Worm (Caenorhabditis elegans) whole organism, mixed stage, embryonic: ENCODE results near the gene C10A4.10.
"Not testable (repeated sequence)": the region's sequence is repeated elsewhere in the genome, so short reads cannot be mapped to it uniquely, and the experiment has no call there.

Experiments
- bed-3 ChIP-seq: fragments of 200-800 bp; sonication (Bioruptor generic); optimal IDR thresholded peaks from 3 replicates; lab custom pipeline; 2018; ENCODE audit warnings: mild to moderate bottlenecking, missing genetic modification characterization, moderate library complexity, missing compliant biosample characterization
- blmp-1 ChIP-seq: fragments of 150-350 bp; optimal IDR thresholded peaks from 2 replicates; lab custom pipeline; 2014; ENCODE audit warnings: missing biosample characterization, missing genetic modification characterization
- ceh-39 ChIP-seq: fragments of 150-350 bp; optimal IDR thresholded peaks from 2 replicates; lab custom pipeline; 2014; ENCODE audit warnings: missing biosample characterization, missing genetic modification characterization
- ceh-43 ChIP-seq: fragments of 200-800 bp; sonication (Bioruptor generic); optimal IDR thresholded peaks from 2 replicates; lab custom pipeline; 2018; ENCODE audit warnings: mild to moderate bottlenecking, missing genetic modification characterization, moderate library complexity, missing compliant biosample characterization
- ceh-83 ChIP-seq: fragments of 200-800 bp; sonication (Bioruptor generic); optimal IDR thresholded peaks from 2 replicates; lab custom pipeline; 2018; ENCODE audit warnings: mild to moderate bottlenecking, missing genetic modification characterization, missing compliant biosample characterization
- ces-1 ChIP-seq: fragments of 150-350 bp; optimal IDR thresholded peaks from 2 replicates; lab custom pipeline; 2014; ENCODE audit warnings: missing biosample characterization, missing genetic modification reagents, missing genetic modification characterization
- cnd-1 ChIP-seq: fragments of 200-800 bp; sonication (Bioruptor generic); optimal IDR thresholded peaks from 2 replicates; lab custom pipeline; 2018; ENCODE audit warnings: mild to moderate bottlenecking, missing genetic modification characterization, missing compliant biosample characterization
- drap-1 ChIP-seq: fragments of 200-800 bp; sonication (Bioruptor generic); optimal IDR thresholded peaks from 3 replicates; lab custom pipeline; 2018; ENCODE audit warnings: mild to moderate bottlenecking, missing genetic modification characterization, missing compliant biosample characterization
- elt-1 ChIP-seq: sonication (generic microtip); optimal IDR thresholded peaks from 2 replicates; lab custom pipeline; 2017; ENCODE audit warnings: missing genetic modification characterization, mild to moderate bottlenecking, missing compliant biosample characterization, antibody characterized with exemption, moderate library complexity, borderline replicate concordance; ENCODE audit not compliant: insufficient read depth
- elt-3 ChIP-seq: fragments of 150-350 bp; optimal IDR thresholded peaks from 2 replicates; lab custom pipeline; 2014; ENCODE audit warnings: missing biosample characterization, missing genetic modification characterization
- flh-1 ChIP-seq: fragments of 200-800 bp; sonication (Bioruptor generic); optimal IDR thresholded peaks from 2 replicates; lab custom pipeline; 2018; ENCODE audit warnings: mild to moderate bottlenecking, missing genetic modification characterization, moderate library complexity, missing compliant biosample characterization
- ham-2 ChIP-seq: fragments of 200-800 bp; sonication (Bioruptor generic); optimal IDR thresholded peaks from 2 replicates; lab custom pipeline; 2018; ENCODE audit warnings: mild to moderate bottlenecking, missing genetic modification characterization, missing compliant biosample characterization
- hlh-1 ChIP-seq: fragments of 150-350 bp; optimal IDR thresholded peaks from 2 replicates; lab custom pipeline; 2014; ENCODE audit warnings: missing biosample characterization, missing genetic modification reagents, missing genetic modification characterization
- lin-13 ChIP-seq: fragments of 150-350 bp; optimal IDR thresholded peaks from 2 replicates; lab custom pipeline; 2014; ENCODE audit warnings: missing biosample characterization, missing genetic modification characterization
- lin-32 ChIP-seq: fragments of 200-800 bp; sonication (Bioruptor generic); optimal IDR thresholded peaks from 2 replicates; lab custom pipeline; 2018; ENCODE audit warnings: mild to moderate bottlenecking, missing genetic modification characterization, missing compliant biosample characterization
- lsy-2 ChIP-seq: fragments of 150-350 bp; optimal IDR thresholded peaks from 2 replicates; lab custom pipeline; 2014; ENCODE audit warnings: missing biosample characterization, missing genetic modification characterization
- mab-5 ChIP-seq: fragments of 150-350 bp; optimal IDR thresholded peaks from 2 replicates; lab custom pipeline; 2014; ENCODE audit warnings: missing biosample characterization, missing genetic modification characterization
- mls-2 ChIP-seq: sonication (generic microtip); optimal IDR thresholded peaks from 2 replicates; lab custom pipeline; 2016; ENCODE audit warnings: mild to moderate bottlenecking, missing genetic modification characterization, moderate library complexity, missing compliant biosample characterization
- nhr-2 ChIP-seq: fragments of 150-350 bp; optimal IDR thresholded peaks from 2 replicates; lab custom pipeline; 2014; ENCODE audit warnings: missing biosample characterization, missing genetic modification characterization
- nhr-237 ChIP-seq: fragments of 150-350 bp; optimal IDR thresholded peaks from 2 replicates; lab custom pipeline; 2014; ENCODE audit warnings: missing biosample characterization, missing genetic modification characterization
- pha-4 ChIP-seq: fragments of 150-350 bp; optimal IDR thresholded peaks from 2 replicates; lab custom pipeline; 2018; ENCODE audit warnings: missing biosample characterization, missing genetic modification reagents, missing genetic modification characterization
- sem-2 ChIP-seq: fragments of 200-800 bp; sonication (Bioruptor generic); optimal IDR thresholded peaks from 2 replicates; lab custom pipeline; 2018; ENCODE audit warnings: mild to moderate bottlenecking, missing genetic modification characterization, missing compliant biosample characterization
- snpc-4 ChIP-seq: fragments of 150-350 bp; optimal IDR thresholded peaks from 2 replicates; lab custom pipeline; 2014; ENCODE audit warnings: missing biosample characterization, missing genetic modification characterization
- sptf-1 ChIP-seq: sonication (generic microtip); optimal IDR thresholded peaks from 2 replicates; lab custom pipeline; 2017; ENCODE audit warnings: mild to moderate bottlenecking, missing genetic modification characterization, moderate library complexity, missing compliant biosample characterization
- unc-120 ChIP-seq: sonication (generic microtip); optimal IDR thresholded peaks from 2 replicates; lab custom pipeline; 2017; ENCODE audit warnings: missing genetic modification characterization, missing compliant biosample characterization; ENCODE audit not compliant: poor library complexity, severe bottlenecking
- unc-39 ChIP-seq: fragments of 150-350 bp; optimal IDR thresholded peaks from 2 replicates; lab custom pipeline; 2014; ENCODE audit warnings: missing biosample characterization, missing genetic modification characterization
- unc-62 ChIP-seq: fragments of 150-350 bp; optimal IDR thresholded peaks from 2 replicates; lab custom pipeline; 2014; ENCODE audit warnings: missing biosample characterization, missing genetic modification reagents, missing genetic modification characterization
- zip-8 ChIP-seq: fragments of 150-350 bp; optimal IDR thresholded peaks from 2 replicates; lab custom pipeline; 2014; ENCODE audit warnings: missing biosample characterization, missing genetic modification characterization
- ztf-11 ChIP-seq: fragments of 150-350 bp; optimal IDR thresholded peaks from 2 replicates; lab custom pipeline; 2014; ENCODE audit warnings: missing biosample characterization, missing genetic modification characterization

Gene C10A4.10

DNA sequence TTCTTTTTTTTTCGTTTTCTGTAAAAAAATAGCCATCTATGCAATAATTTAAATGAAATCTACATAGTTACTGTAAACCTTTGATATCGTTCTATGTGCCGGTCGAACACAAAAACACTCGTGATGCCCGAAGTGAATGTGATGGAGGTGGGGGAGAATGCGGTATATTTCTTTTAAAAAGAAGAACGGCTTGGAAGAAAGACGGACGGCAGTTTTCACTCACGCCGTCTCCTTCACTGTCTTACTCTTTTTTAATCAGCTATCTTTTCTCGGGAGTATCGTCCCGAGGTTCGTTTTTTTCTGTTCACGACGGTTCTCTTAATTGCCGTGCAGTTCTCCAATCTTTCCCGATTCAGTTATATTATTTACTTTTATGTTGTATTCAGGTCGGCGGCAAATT is at the start of gene C10A4.10:
C10A4.10 (plus strand) TSS at position 301 of the 400 bp plus-strand sequence.
- TF ChIP-seq elt-1 (tag; lab: Kevin White, UChicago), result no peak
- TF ChIP-seq, all 35 proteins: peak for 0

DNA sequence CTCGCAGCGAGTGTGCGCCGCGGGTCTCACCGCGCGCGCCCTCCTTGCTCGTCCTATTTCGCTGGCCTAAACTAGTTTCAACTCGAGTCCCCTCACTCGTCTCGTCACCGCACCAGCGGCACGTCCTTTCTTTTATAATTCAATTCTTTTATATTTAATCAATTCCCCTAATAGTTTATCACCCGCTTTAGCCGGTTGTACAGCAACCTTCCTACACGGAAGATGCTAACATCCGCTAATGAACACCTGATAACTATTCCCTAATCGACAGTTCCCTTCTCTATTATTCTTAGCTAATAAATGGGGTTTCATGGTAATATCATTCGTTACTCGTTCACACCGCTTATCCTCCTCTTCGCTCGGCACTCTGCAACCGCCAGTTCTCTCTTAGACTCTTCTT is 33.4 kb upstream of the C10A4.10 start, which contains the start of gene C56G3.2:
C56G3.2 (plus strand) TSS at position 301 of the 400 bp plus-strand sequence.
- TF ChIP-seq ham-2; sem-2 (GFP tag; lab: Kevin White, UChicago); ztf-11 (tag; lab: Kevin White, UChicago): not testable (repeated sequence)

DNA sequence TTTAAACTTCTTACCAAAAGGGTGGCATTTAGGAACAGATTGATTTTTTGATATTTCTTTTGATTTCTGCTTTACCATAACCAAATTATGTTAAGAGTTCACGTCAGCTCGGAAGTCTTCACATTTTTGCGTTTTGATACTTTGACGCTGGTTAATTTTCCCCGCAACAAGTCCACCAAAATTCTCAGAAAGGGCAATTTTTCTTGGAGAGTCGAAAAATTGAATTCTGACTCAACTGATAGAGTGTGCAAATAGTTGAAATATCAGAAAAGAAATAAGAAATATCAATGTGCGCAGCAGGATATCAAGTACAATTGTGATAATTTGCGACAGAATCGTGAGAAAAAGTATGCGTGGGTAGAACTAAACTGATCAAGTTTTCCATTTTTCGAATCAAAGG is 28.9 kb upstream of the C10A4.10 start:
- TF ChIP-seq lsy-2 (tag; lab: Kevin White, UChicago) (no peak), ztf-11 (tag; lab: Kevin White, UChicago) (no peak), mab-5 (tag; lab: Kevin White, UChicago) (no peak), snpc-4 (tag; lab: Kevin White, UChicago) (no peak), elt-3 (tag; lab: Kevin White, UChicago) (no peak), zip-8 (no peak), mls-2 (tag; lab: Kevin White, UChicago) (no peak), sptf-1 (tag; lab: Kevin White, UChicago) (no peak), hlh-1 (tag; lab: Kevin White, UChicago) (no peak), ces-1 (GFP tag; lab: Kevin White, UChicago) (no peak)

DNA sequence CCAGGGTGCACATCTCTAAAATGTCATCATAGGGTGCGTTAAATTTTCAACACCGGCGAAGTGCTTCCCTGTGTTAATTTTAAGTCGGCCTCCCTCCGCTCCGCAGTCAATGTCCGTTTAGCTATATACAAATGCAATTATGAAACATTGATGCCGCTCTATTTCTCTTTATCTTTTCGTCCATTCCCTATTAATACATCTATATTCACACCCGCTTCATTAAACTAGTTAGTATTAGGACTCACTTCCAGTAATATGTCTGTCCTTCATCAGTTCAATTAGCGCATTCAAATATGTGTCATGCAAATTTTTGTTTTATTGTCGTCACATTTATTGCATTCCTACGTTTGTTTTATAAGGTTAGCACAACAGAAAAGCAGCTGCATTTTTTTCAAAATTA is 26.7 kb upstream of the C10A4.10 start:
- TF ChIP-seq unc-120 (tag; lab: Kevin White, UChicago) (no peak), ces-1 (GFP tag; lab: Kevin White, UChicago) (peak; percentile 63), nhr-2 (no peak), elt-3 (tag; lab: Kevin White, UChicago) (no peak)

DNA sequence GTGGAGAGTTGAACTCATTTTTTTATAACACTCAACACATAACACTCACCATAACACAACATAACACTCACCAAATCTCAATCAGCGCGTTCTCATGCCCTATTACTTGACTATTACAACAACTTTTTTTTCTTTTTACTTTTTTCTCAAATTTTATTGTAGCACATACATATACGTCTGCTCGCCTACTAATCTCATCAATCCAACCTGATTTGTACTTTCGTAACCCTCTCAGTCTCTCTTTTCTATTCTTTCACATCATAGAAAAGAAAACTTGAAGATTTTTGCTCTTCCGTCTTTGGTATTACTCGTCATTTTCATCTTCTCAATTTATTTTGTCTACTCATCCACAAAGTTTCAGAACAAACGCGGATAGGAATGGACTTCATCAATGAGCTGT is 21.7 kb upstream of the C10A4.10 start, which contains the start of gene npr-8:
npr-8 (plus strand) TSS at position 362 of the 400 bp plus-strand sequence.
- TF ChIP-seq ces-1 (GFP tag; lab: Kevin White, UChicago), result peak; percentile 48
- TF ChIP-seq ham-2, result no peak

DNA sequence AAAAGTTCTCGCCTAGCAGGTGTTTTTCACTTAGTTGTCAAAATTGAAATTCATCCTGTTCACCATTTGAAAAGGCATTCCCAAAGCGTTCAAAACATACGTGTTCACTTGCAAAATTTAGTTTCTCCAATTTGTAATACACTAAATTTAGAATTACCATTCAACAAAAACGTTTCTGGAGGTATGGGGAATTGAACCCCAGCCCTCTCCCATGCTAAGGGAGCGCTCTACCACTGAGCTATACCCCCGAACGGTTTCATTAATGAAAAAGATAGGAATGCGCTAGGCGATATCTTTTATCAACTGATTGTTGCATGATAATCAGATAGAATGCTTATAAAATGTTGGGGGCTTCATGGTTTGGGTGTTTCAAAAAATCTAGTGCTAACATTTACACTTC is 20.1 kb upstream of the C10A4.10 start:
- TF ChIP-seq lin-32 (no peak), snpc-4 (tag; lab: Kevin White, UChicago) (no peak), drap-1 (GFP tag; lab: Kevin White, UChicago) (no peak), ham-2 (no peak), unc-39 (tag; lab: Kevin White, UChicago) (no peak), lin-13 (no peak), elt-1 (tag; lab: Kevin White, UChicago) (no peak), sptf-1 (tag; lab: Kevin White, UChicago) (no peak), unc-62 (GFP tag; lab: Kevin White, UChicago) (no peak), ceh-83 (no peak), sem-2 (GFP tag; lab: Kevin White, UChicago) (no peak), mab-5 (tag; lab: Kevin White, UChicago) (no peak), ceh-43 (GFP tag; lab: Kevin White, UChicago) (no peak), elt-3 (tag; lab: Kevin White, UChicago) (no peak), unc-120 (tag; lab: Kevin White, UChicago) (no peak), ztf-11 (tag; lab: Kevin White, UChicago) (no peak), cnd-1 (tag; lab: Kevin White, UChicago) (no peak)

DNA sequence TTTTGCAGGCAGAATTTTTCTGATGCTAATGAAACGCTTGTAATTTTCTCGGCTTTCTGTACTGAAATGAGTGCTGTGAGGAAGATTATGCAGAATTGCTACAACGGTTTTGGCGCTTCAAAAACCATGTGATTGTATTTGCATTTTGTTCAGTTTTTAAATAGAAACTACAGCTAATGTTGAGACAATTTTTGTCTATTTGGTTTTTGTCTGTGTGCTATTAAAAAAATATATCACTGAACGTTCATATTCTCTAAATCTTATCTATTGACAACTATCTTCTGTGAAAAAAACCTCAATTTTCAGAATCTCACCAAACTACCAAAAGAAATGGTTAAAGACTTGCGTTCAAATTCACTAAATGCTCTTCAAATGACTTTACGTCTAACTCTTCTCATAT is 8.4 kb upstream of the C10A4.10 start, which contains the start of gene C10A4.6:
C10A4.6 (plus strand) TSS at position 301 of the 400 bp plus-strand sequence.
- no peak for TF ChIP-seq ztf-11 (tag; lab: Kevin White, UChicago)
- no peak for TF ChIP-seq flh-1 (GFP tag; lab: Kevin White, UChicago)
- TF ChIP-seq sptf-1 (tag; lab: Kevin White, UChicago), result no peak
- no peak for TF ChIP-seq elt-3 (tag; lab: Kevin White, UChicago)
- TF ChIP-seq zip-8, result no peak
- no peak for TF ChIP-seq elt-1 (tag; lab: Kevin White, UChicago)
- no peak for TF ChIP-seq blmp-1 (tag; lab: Kevin White, UChicago)
- no peak for TF ChIP-seq hlh-1 (tag; lab: Kevin White, UChicago)
- TF ChIP-seq ceh-39 (tag; lab: Kevin White, UChicago), result no peak
- TF ChIP-seq lin-13, result no peak
- TF ChIP-seq nhr-237, result no peak
- TF ChIP-seq ceh-43 (GFP tag; lab: Kevin White, UChicago), result no peak
- TF ChIP-seq mab-5 (tag; lab: Kevin White, UChicago), result no peak
- TF ChIP-seq snpc-4 (tag; lab: Kevin White, UChicago), result no peak
- no peak for TF ChIP-seq bed-3 (GFP tag; lab: Kevin White, UChicago)
- no peak for TF ChIP-seq pha-4 (tag; lab: Kevin White, UChicago)
- TF ChIP-seq ham-2, result no peak
- TF ChIP-seq, all 35 proteins: peak for 0
